Worm (Caenorhabditis elegans) whole organism, L3 larva: ENCODE data around the gene ZK1098.2.

Source experiments
- R02D3.7 ChIP-seq: fragments of 150-350 bp; optimal IDR thresholded peaks from 2 replicates; lab custom pipeline; 2014; ENCODE audit warnings: missing biosample characterization, missing genetic modification characterization
- aly-2 ChIP-seq: fragments of 150-350 bp; optimal IDR thresholded peaks from 2 replicates; lab custom pipeline; 2014; ENCODE audit warnings: missing biosample characterization, missing genetic modification characterization
- ama-1 ChIP-seq: fragments of 150-350 bp; optimal IDR thresholded peaks from 2 replicates; lab custom pipeline; 2018
- ceh-16 ChIP-seq: sonication (generic microtip); optimal IDR thresholded peaks from 2 replicates; lab custom pipeline; 2017; ENCODE audit warnings: missing biosample characterization, missing genetic modification characterization
- ceh-28 ChIP-seq: fragments of 150-350 bp; optimal IDR thresholded peaks from 2 replicates; lab custom pipeline; 2014; ENCODE audit warnings: missing biosample characterization, missing genetic modification reagents, missing genetic modification characterization
- ceh-82 ChIP-seq: fragments of 150-350 bp; optimal IDR thresholded peaks from 2 replicates; lab custom pipeline; 2014; ENCODE audit warnings: missing biosample characterization, missing genetic modification characterization
- ceh-9 ChIP-seq: sonication (generic microtip); optimal IDR thresholded peaks from 2 replicates; lab custom pipeline; 2018; ENCODE audit warnings: missing biosample characterization, missing genetic modification characterization
- daf-12 ChIP-seq: fragments of 150-350 bp; optimal IDR thresholded peaks from 2 replicates; lab custom pipeline; 2014; ENCODE audit warnings: missing biosample characterization, missing genetic modification reagents, missing genetic modification characterization
- egl-27 ChIP-seq: sonication (generic microtip); optimal IDR thresholded peaks from 4 replicates; lab custom pipeline; 2017; ENCODE audit warnings: missing biosample characterization, missing genetic modification reagents, missing genetic modification characterization
- elt-1 ChIP-seq: fragments of 150-350 bp; optimal IDR thresholded peaks from 2 replicates; lab custom pipeline; 2014; ENCODE audit warnings: missing biosample characterization, missing genetic modification characterization
- elt-2 ChIP-seq: sonication (generic microtip); optimal IDR thresholded peaks from 2 replicates; lab custom pipeline; 2016; ENCODE audit warnings: missing genetic modification reagents, mild to moderate bottlenecking, missing genetic modification characterization, missing compliant biosample characterization
- elt-3 ChIP-seq, 3 experiments: fragments of 150-350 bp in 1 of 3; sonication (generic microtip) in 2 of 3; optimal IDR thresholded peaks; 2 replicates in 2 of 3; 4 replicates in 1 of 3; lab custom pipeline; 2014 to 2017; ENCODE audit warnings: missing biosample characterization in 3 of 3, missing genetic modification characterization in 3 of 3
- fkh-10 ChIP-seq: sonication (generic microtip); optimal IDR thresholded peaks from 2 replicates; lab custom pipeline; 2017; ENCODE audit warnings: missing biosample characterization, missing genetic modification reagents, missing genetic modification characterization
- fkh-2 ChIP-seq: fragments of 150-350 bp; optimal IDR thresholded peaks from 2 replicates; lab custom pipeline; 2014; ENCODE audit warnings: missing biosample characterization, missing genetic modification reagents, missing genetic modification characterization
- fos-1 ChIP-seq: fragments of 150-350 bp; optimal IDR thresholded peaks from 2 replicates; lab custom pipeline; 2014; ENCODE audit warnings: missing biosample characterization, missing genetic modification characterization
- hmg-11 ChIP-seq: sonication (generic microtip); optimal IDR thresholded peaks from 2 replicates; lab custom pipeline; 2016; ENCODE audit warnings: missing genetic modification characterization, missing compliant biosample characterization
- lin-15B ChIP-seq: fragments of 150-350 bp; optimal IDR thresholded peaks from 2 replicates; lab custom pipeline; 2014; ENCODE audit warnings: missing biosample characterization, missing genetic modification characterization
- lin-39 ChIP-seq: fragments of 150-350 bp; optimal IDR thresholded peaks from 2 replicates; lab custom pipeline; 2018; ENCODE audit warnings: missing biosample characterization, missing genetic modification reagents, missing genetic modification characterization
- lsy-12 ChIP-seq: sonication (generic microtip); optimal IDR thresholded peaks from 2 replicates; lab custom pipeline; 2016; ENCODE audit warnings: mild to moderate bottlenecking, missing genetic modification characterization, missing compliant biosample characterization
- mdl-1 ChIP-seq: fragments of 150-350 bp; optimal IDR thresholded peaks from 2 replicates; lab custom pipeline; 2014; ENCODE audit warnings: missing biosample characterization, missing genetic modification characterization
- mml-1 ChIP-seq: fragments of 150-350 bp; sonication (generic microtip); optimal IDR thresholded peaks from 3 replicates; lab custom pipeline; 2014; ENCODE audit warnings: missing biosample characterization, missing genetic modification characterization
- nfya-1 ChIP-seq: sonication (generic microtip); optimal IDR thresholded peaks from 2 replicates; lab custom pipeline; 2017; ENCODE audit warnings: missing genetic modification characterization, mild to moderate bottlenecking, missing compliant biosample characterization, antibody characterized with exemption, moderate library complexity; ENCODE audit not compliant: insufficient read depth
- nhr-12 ChIP-seq: fragments of 150-350 bp; optimal IDR thresholded peaks from 2 replicates; lab custom pipeline; 2014; ENCODE audit warnings: missing biosample characterization, missing genetic modification characterization
- nhr-23 ChIP-seq: fragments of 150-350 bp; optimal IDR thresholded peaks from 2 replicates; lab custom pipeline; 2014; ENCODE audit warnings: missing biosample characterization, missing genetic modification reagents, missing genetic modification characterization
- nhr-237 ChIP-seq: fragments of 150-350 bp; optimal IDR thresholded peaks from 2 replicates; lab custom pipeline; 2014; ENCODE audit warnings: missing biosample characterization, missing genetic modification characterization
- nhr-25 ChIP-seq: sonication (generic microtip); optimal IDR thresholded peaks from 2 replicates; lab custom pipeline; 2017; ENCODE audit warnings: missing biosample characterization, missing genetic modification characterization
- nhr-28 ChIP-seq: fragments of 150-350 bp; optimal IDR thresholded peaks from 2 replicates; lab custom pipeline; 2014; ENCODE audit warnings: missing biosample characterization, missing genetic modification characterization
- nhr-76 ChIP-seq: fragments of 150-350 bp; sonication (generic microtip); optimal IDR thresholded peaks from 5 replicates; lab custom pipeline; 2014; ENCODE audit warnings: missing biosample characterization, missing genetic modification characterization
- nhr-77 ChIP-seq: fragments of 150-350 bp; optimal IDR thresholded peaks from 2 replicates; lab custom pipeline; 2014; ENCODE audit warnings: missing biosample characterization, missing genetic modification characterization
- pha-4 ChIP-seq: fragments of 150-350 bp; optimal IDR thresholded peaks from 2 replicates; lab custom pipeline; 2014; ENCODE audit warnings: missing biosample characterization, missing genetic modification reagents, missing genetic modification characterization
- pqm-1 ChIP-seq: fragments of 150-350 bp; optimal IDR thresholded peaks from 2 replicates; lab custom pipeline; 2017; ENCODE audit warnings: missing biosample characterization, missing genetic modification characterization, inconsistent platforms
- sea-2 ChIP-seq: fragments of 150-350 bp; sonication (generic microtip); optimal IDR thresholded peaks from 4 replicates; lab custom pipeline; 2014; ENCODE audit warnings: missing biosample characterization, missing genetic modification reagents, missing genetic modification characterization
- skn-1 ChIP-seq: fragments of 150-350 bp; optimal IDR thresholded peaks from 2 replicates; lab custom pipeline; 2014; ENCODE audit warnings: missing biosample characterization, missing genetic modification characterization
- tbx-2 ChIP-seq: sonication (generic microtip); optimal IDR thresholded peaks from 2 replicates; lab custom pipeline; 2016; ENCODE audit warnings: mild to moderate bottlenecking, missing genetic modification characterization, missing compliant biosample characterization
- unc-39 ChIP-seq: sonication (generic microtip); optimal IDR thresholded peaks from 4 replicates; lab custom pipeline; 2017; ENCODE audit warnings: missing biosample characterization, missing genetic modification characterization
- unc-62 ChIP-seq: fragments of 150-350 bp; sonication (generic microtip); optimal IDR thresholded peaks from 4 replicates; lab custom pipeline; 2014; ENCODE audit warnings: missing biosample characterization, missing genetic modification reagents, missing genetic modification characterization
- zag-1 ChIP-seq: fragments of 150-350 bp; optimal IDR thresholded peaks from 2 replicates; lab custom pipeline; 2014; ENCODE audit warnings: missing biosample characterization, missing genetic modification characterization
- ztf-11 ChIP-seq: fragments of 150-350 bp; optimal IDR thresholded peaks from 2 replicates; lab custom pipeline; 2014; ENCODE audit warnings: missing biosample characterization, missing genetic modification characterization
- ztf-4 ChIP-seq: fragments of 150-350 bp; optimal IDR thresholded peaks from 2 replicates; lab custom pipeline; 2014; ENCODE audit warnings: missing biosample characterization, missing genetic modification characterization

The ZK1098.2 gene

ce11 chrIII:9559381-9559881 lies 30.5 kb downstream of the ZK1098.2 start, which contains the start of gene C48B4.7:
TSS of gene C48B4.7 (minus strand) at chrIII:9559431.
- TF ChIP-seq aly-2 (tag; lab: Kevin White, UChicago), result no peak
- TF ChIP-seq ama-1 (lab: Kevin White, UChicago), result no peak
- TF ChIP-seq pha-4, result no peak
- TF ChIP-seq nhr-25 (tag; lab: Kevin White, UChicago), result no peak
- TF ChIP-seq fkh-2 (tag; lab: Kevin White, UChicago), result no peak

ce11 chrIII:9561158-9561557 lies 32.2 kb downstream of the ZK1098.2 start, which contains the start of gene C48B4.8:
TSS of gene C48B4.8 (minus strand) at chrIII:9561258.
- TF ChIP-seq ztf-11 (tag; lab: Kevin White, UChicago), result no peak
- no peak for TF ChIP-seq mml-1
- no peak for TF ChIP-seq unc-62
- TF ChIP-seq elt-2 (tag; lab: Kevin White, UChicago), result no peak
- TF ChIP-seq elt-3 (tag; optimal IDR thresholded peaks at IDR 0.05; lab: Kevin White, UChicago), result no peak
- TF ChIP-seq lin-15B (tag; lab: Kevin White, UChicago), result no peak
- TF ChIP-seq lin-39, result no peak
- no peak for TF ChIP-seq nhr-77 (tag; lab: Kevin White, UChicago)
- no peak for TF ChIP-seq egl-27 (tag; lab: Kevin White, UChicago)
- no peak for TF ChIP-seq hmg-11 (tag; lab: Kevin White, UChicago)
- TF ChIP-seq ceh-16 (tag; lab: Kevin White, UChicago), result no peak
- no peak for TF ChIP-seq fos-1 (tag; lab: Kevin White, UChicago)
- no peak for TF ChIP-seq skn-1 (tag; lab: Kevin White, UChicago)
- no peak for TF ChIP-seq sea-2 (GFP tag; lab: Kevin White, UChicago)
- no peak for TF ChIP-seq tbx-2 (tag; lab: Kevin White, UChicago)
- TF ChIP-seq ztf-4 (tag; lab: Kevin White, UChicago), result no peak
- no peak for TF ChIP-seq daf-12 (tag; lab: Kevin White, UChicago)
- no peak for TF ChIP-seq R02D3.7 (tag; lab: Kevin White, UChicago)
- no peak for TF ChIP-seq nhr-28 (tag; lab: Kevin White, UChicago)
- TF ChIP-seq nhr-76 (tag; lab: Kevin White, UChicago), result no peak

ce11 chrIII:9563235-9563634 lies 34.3 kb downstream of the ZK1098.2 start, which contains the start of gene C48B4.9:
TSS of gene C48B4.9 (minus strand) at chrIII:9563335.
- TF ChIP-seq pqm-1 (no peak), nhr-76 (tag; lab: Kevin White, UChicago) (no peak), lsy-12 (tag; lab: Kevin White, UChicago) (no peak), skn-1 (tag; lab: Kevin White, UChicago) (no peak), lin-15B (tag; lab: Kevin White, UChicago) (no peak), nhr-237 (tag; lab: Kevin White, UChicago) (no peak), unc-39 (tag; lab: Kevin White, UChicago) (no peak), ztf-11 (tag; lab: Kevin White, UChicago) (no peak), lin-39 (no peak), nfya-1 (tag; lab: Kevin White, UChicago) (no peak), nhr-12 (tag; lab: Kevin White, UChicago) (no peak), zag-1 (tag; lab: Kevin White, UChicago) (no peak), tbx-2 (tag; lab: Kevin White, UChicago) (no peak), hmg-11 (tag; lab: Kevin White, UChicago) (no peak), fkh-10 (no peak)

DNA sequence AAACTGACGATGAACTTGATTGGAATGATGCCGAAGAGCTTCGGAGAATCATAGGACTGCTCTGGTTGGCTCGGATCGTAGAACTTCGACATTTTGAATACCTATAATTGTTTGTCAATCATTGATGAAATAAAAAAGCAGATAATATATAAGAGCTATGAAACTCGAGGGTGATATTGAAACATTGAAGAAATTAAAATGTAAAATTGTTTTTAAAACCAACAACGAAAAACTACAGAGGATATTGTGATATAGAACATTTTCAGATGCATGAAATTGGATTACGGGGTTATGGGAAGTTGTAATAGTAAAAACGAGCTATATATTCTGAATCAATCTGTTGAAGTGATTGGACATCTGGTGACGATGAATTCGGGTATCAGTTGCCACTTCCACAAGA lies 35.5 kb downstream of the ZK1098.2 start, which contains the start of gene C48B4.10:
TSS of gene C48B4.10 (minus strand) at position 101 of the 400 bp plus-strand sequence.
- no peak for TF ChIP-seq elt-1 (tag; lab: Kevin White, UChicago)

DNA sequence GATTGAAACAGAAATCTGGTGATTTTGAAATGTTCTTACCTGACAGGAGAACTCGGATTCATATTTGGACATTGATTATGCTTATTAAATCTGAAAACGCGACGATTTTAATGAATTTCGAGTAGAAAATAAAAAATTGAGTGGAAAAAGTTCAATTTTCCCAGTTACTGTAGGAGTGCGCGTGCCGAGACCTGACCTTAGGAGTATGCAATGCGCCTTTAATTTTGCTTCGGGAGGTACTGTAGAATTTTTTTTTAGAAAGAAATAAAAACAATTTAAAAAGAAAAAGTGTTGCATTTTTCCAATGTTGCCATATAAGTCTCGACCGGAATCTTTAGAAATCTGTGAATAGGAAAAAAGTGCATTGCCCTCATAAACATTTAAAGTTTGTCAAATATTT lies 37.0 kb downstream of the ZK1098.2 start, which contains the start of gene C48B4.11:
TSS of gene C48B4.11 (minus strand) at position 143 of the 400 bp plus-strand sequence.
- TF ChIP-seq nhr-23, result no peak
- no peak for TF ChIP-seq ceh-16 (tag; lab: Kevin White, UChicago)
- no peak for TF ChIP-seq nhr-28 (tag; lab: Kevin White, UChicago)
- TF ChIP-seq tbx-2 (tag; lab: Kevin White, UChicago), result no peak
- no peak for TF ChIP-seq ceh-9 (tag; lab: Kevin White, UChicago)
- no peak for TF ChIP-seq unc-62
- no peak for TF ChIP-seq egl-27 (tag; lab: Kevin White, UChicago)
- TF ChIP-seq ztf-4 (tag; lab: Kevin White, UChicago), result no peak
- no peak for TF ChIP-seq ceh-82
- no peak for TF ChIP-seq mdl-1 (tag; lab: Kevin White, UChicago)
- TF ChIP-seq ceh-28 (tag; lab: Kevin White, UChicago), result no peak
- no peak for TF ChIP-seq skn-1 (tag; lab: Kevin White, UChicago)
- TF ChIP-seq, all 47 proteins: peak for 0
